Worm (Caenorhabditis elegans): ENCODE results near the gene rpc-25.

DNA sequence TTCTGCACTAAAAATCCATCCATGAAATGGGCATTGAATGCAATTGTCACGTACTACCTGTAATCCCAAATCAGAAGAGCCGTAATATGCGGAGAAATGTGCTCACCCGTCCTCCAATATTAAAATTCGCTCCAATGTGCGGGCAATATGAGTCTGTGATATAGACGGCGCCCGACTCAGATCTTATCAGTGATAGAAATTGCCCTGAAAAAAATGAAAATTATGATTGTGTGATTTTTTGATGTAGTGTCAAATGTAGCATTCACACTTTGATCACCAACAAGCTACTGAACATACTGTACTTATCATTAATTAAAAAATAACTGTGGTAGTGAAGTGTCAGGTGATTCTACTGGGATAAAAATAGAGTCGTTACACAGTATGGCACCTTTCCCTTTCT, 18.2 kb upstream of the rpc-25 start:
- TF ChIP-seq nfya-1 (tag; optimal IDR thresholded peaks at IDR 0.05) (no peak), hlh-8 (tag; optimal IDR thresholded peaks at IDR 0.05) (no peak), F13H6.1 (tag; optimal IDR thresholded peaks at IDR 0.05) (no peak), ceh-45 (GFP tag; IDR thresholded peaks at IDR 0.05) (no peak), fkh-10 (GFP tag; optimal IDR thresholded peaks at IDR 0.05) (no peak), unc-3 (GFP tag; conservative IDR thresholded peaks at IDR 0.05) (no peak), unc-3 (tag; optimal IDR thresholded peaks at IDR 0.05) (no peak), ceh-6 (GFP tag; optimal IDR thresholded peaks at IDR 0.05) (no peak), pha-4 (tag; optimal IDR thresholded peaks at IDR 0.05) (no peak), dve-1 (tag; optimal IDR thresholded peaks at IDR 0.05) (no peak), mec-3 (tag; optimal IDR thresholded peaks at IDR 0.05; ENCODE audit: borderline replicate concordance) (no peak), ceh-19 (GFP tag; optimal IDR thresholded peaks at IDR 0.05) (no peak), pqm-1 (tag; optimal IDR thresholded peaks at IDR 0.05) (no peak), elt-2 (tag; optimal IDR thresholded peaks at IDR 0.05) (no peak)
